Fruit fly (Drosophila melanogaster): Measurements from ENCODE around the gene CG15357.

CG15357 gene

DNA sequence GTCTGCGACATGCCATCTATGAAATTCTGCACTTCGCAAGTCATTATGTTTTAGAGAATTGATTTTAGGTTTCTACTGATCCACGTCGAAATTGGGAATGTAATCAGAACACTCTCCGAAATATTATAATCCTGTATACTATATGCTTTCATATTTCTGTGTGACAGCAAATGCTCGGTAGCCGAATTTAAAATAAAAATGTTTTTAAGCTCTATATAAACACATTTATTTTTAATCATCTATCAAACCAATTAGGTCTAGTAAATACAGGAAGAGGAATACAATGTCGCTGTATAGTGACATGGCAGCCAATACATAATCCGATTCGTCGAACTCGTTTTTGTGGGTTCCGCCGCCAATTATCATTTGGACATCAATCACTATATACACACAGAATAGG, at the start of gene CG15357:
Gene CG15357 (minus strand): TSS at position 101 of the 400 bp plus-strand sequence.
- TF ChIP-seq Jra (GFP tag; optimal IDR thresholded peaks at IDR 0.05) (no peak), Dfd (GFP tag; optimal IDR thresholded peaks at IDR 0.05) (no peak), rgr (GFP tag; optimal IDR thresholded peaks at IDR 0.05) (no peak), Hr78 (GFP tag; optimal IDR thresholded peaks at IDR 0.05) (no peak), jim (GFP tag; optimal IDR thresholded peaks at IDR 0.05) (no peak), GATAd (GFP tag; optimal IDR thresholded peaks at IDR 0.05) (no peak), CG32264 (GFP tag; optimal IDR thresholded peaks at IDR 0.05) (no peak), sage (GFP tag; optimal IDR thresholded peaks at IDR 0.05) (no peak), OdsH (GFP tag; optimal IDR thresholded peaks at IDR 0.05) (no peak), Hr83 (GFP tag; optimal IDR thresholded peaks at IDR 0.05; ENCODE audit: poor library complexity, severe bottlenecking) (no peak), Sp1 (GFP tag; optimal IDR thresholded peaks at IDR 0.05) (no peak), sv (GFP tag; optimal IDR thresholded peaks at IDR 0.05) (no peak), psq (GFP tag; optimal IDR thresholded peaks at IDR 0.05) (no peak)

DNA sequence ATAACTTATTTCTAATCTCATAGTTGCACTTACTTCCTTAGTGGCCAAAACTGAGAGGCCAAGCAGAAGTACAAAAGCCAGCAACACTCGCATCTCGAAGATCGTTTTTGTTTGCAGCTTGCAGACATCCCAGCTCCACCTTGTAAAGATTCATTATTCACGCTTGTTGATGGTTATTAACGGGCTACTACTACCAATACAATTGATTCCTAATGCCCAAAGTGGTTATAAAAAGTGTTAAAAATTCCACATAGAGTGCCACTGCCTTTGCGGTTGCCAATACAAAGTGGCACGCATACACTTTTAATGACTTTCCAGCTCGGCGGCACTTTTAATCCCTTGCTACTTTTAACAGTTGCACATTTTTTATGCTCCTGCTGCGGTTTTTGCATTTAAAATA, 46.6 kb upstream of the CG15357 start, which contains the start of gene Obp22a:
Gene Obp22a (minus strand): TSS at position 101 of the 400 bp plus-strand sequence.
- TF ChIP-seq Hr83 (GFP tag; optimal IDR thresholded peaks at IDR 0.05; ENCODE audit: poor library complexity, severe bottlenecking) (no peak), Hnf4 (GFP tag; optimal IDR thresholded peaks at IDR 0.05) (no peak), CrebA (GFP tag; optimal IDR thresholded peaks at IDR 0.05; ENCODE audit: borderline replicate concordance) (no peak), CG9705 (GFP tag; optimal IDR thresholded peaks at IDR 0.05) (no peak)

DNA sequence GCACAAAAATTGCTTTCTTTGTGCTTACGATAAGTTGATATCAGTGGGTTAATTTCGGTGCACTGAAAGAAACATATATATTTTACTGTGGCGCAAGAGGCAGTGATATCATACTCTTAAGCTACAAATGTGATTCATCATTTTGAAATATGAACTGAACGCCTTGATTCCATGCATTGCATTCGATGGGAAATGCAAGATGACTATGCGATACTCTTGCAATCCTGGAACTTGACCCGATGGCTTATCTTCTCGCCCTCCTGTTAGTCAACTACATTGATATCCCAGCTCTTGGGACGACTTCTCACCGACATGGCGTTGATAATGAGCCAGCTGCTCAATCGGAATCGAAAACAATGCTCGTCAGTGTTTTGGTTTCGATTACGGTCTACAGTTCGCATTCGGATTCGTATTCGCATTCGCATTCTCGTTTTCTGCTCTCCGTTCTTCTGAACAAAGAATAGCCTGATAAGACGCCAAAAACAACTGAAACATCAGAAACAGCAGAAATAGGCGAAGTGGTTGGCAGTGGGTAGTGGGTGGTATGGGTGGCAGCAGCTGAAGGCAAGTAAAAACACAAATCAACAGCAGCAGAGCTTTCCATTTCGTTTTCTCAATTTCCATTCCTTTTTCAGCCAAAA, 43.9 kb upstream of the CG15357 start:
- TF ChIP-seq Hr78 (GFP tag; optimal IDR thresholded peaks at IDR 0.05): no peak
- no peak for TF ChIP-seq sv (GFP tag; optimal IDR thresholded peaks at IDR 0.05)
- peak; percentile 3 for TF ChIP-seq Rel (GFP tag; optimal IDR thresholded peaks at IDR 0.05)
- peak; percentile 43 for TF ChIP-seq Rel (tag; optimal IDR thresholded peaks at IDR 0.05)
- no peak for TF ChIP-seq usp (GFP tag; optimal IDR thresholded peaks at IDR 0.05)
- TF ChIP-seq Jra (GFP tag; optimal IDR thresholded peaks at IDR 0.05): peak; percentile 70
- TF ChIP-seq CG9705 (GFP tag; optimal IDR thresholded peaks at IDR 0.05): no peak
- TF ChIP-seq Dif (GFP tag; optimal IDR thresholded peaks at IDR 0.05; ENCODE audit: partially characterized antibody): peak; percentile 1
- TF ChIP-seq fru (GFP tag; optimal IDR thresholded peaks at IDR 0.05): peak; percentile 16
- TF ChIP-seq N (GFP tag; optimal IDR thresholded peaks at IDR 0.05): no peak
- no peak for TF ChIP-seq tai (GFP tag; optimal IDR thresholded peaks at IDR 0.05)
- peak in 1 of 2 experiments; percentile 27 for TF ChIP-seq foxo (GFP tag; optimal IDR thresholded peaks at IDR 0.05)
- no peak for TF ChIP-seq dmrt93B (GFP tag; optimal IDR thresholded peaks at IDR 0.05)
- no peak for TF ChIP-seq pan (optimal IDR thresholded peaks at IDR 0.05)
- TF ChIP-seq lola (GFP tag; optimal IDR thresholded peaks at IDR 0.05): no peak
- TF ChIP-seq GATAd (GFP tag; optimal IDR thresholded peaks at IDR 0.05): no peak
- TF ChIP-seq jim (GFP tag; optimal IDR thresholded peaks at IDR 0.05): no peak
- peak; percentile 37 for TF ChIP-seq br (GFP tag; optimal IDR thresholded peaks at IDR 0.05)
- no peak for TF ChIP-seq Mio (GFP tag; optimal IDR thresholded peaks at IDR 0.05)
- no peak for TF ChIP-seq brk (GFP tag; optimal IDR thresholded peaks at IDR 0.05)
- TF ChIP-seq Vsx2 (GFP tag; optimal IDR thresholded peaks at IDR 0.05; ENCODE audit: partially characterized antibody): no peak
- TF ChIP-seq rgr (GFP tag; optimal IDR thresholded peaks at IDR 0.05): peak; percentile 47
- no peak for TF ChIP-seq Myc (optimal IDR thresholded peaks at IDR 0.05)
- peak; percentile 45 for TF ChIP-seq ey (GFP tag; optimal IDR thresholded peaks at IDR 0.05)
- TF ChIP-seq Hnf4 (GFP tag; optimal IDR thresholded peaks at IDR 0.05): peak; percentile 33
- TF ChIP-seq psq (GFP tag; optimal IDR thresholded peaks at IDR 0.05): peak; percentile 87
- TF ChIP-seq woc (GFP tag; optimal IDR thresholded peaks at IDR 0.05): no peak
- peak; percentile 65 for TF ChIP-seq h (GFP tag; optimal IDR thresholded peaks at IDR 0.05)
- TF ChIP-seq sage (GFP tag; optimal IDR thresholded peaks at IDR 0.05): no peak
- TF ChIP-seq Hr83 (GFP tag; optimal IDR thresholded peaks at IDR 0.05; ENCODE audit: poor library complexity, severe bottlenecking): peak; percentile 49
- peak in 1 of 2 experiments; percentile 22 for TF ChIP-seq dl (GFP tag; optimal IDR thresholded peaks at IDR 0.05; ENCODE audit: insufficient read depth in 1 of 2, partially characterized antibody in 2 of 2)
- no peak for TF ChIP-seq Dfd (GFP tag; optimal IDR thresholded peaks at IDR 0.05)
- peak; percentile 21 for TF ChIP-seq OdsH (GFP tag; optimal IDR thresholded peaks at IDR 0.05)
- TF ChIP-seq CrebA (GFP tag; optimal IDR thresholded peaks at IDR 0.05; ENCODE audit: borderline replicate concordance): no peak
- TF ChIP-seq dsf (GFP tag; optimal IDR thresholded peaks at IDR 0.05; ENCODE audit: borderline replicate concordance): no peak
- TF ChIP-seq CG32264 (GFP tag; optimal IDR thresholded peaks at IDR 0.05): no peak
- TF ChIP-seq HLH106 (tag; optimal IDR thresholded peaks at IDR 0.05): peak; percentile 1
- peak; percentile 20 for TF ChIP-seq Sp1 (GFP tag; optimal IDR thresholded peaks at IDR 0.05)
- TF ChIP-seq Abd-B (GFP tag; optimal IDR thresholded peaks at IDR 0.05): no peak

Measured in whole organism, wandering third instar larva.